Fruit fly (Drosophila melanogaster) whole organism, embryonic: ENCODE results near the gene CG11030.

ENCODE experiments used
- B-H2 ChIP-seq: fragments of 200-800 bp; sonication (Bioruptor generic); optimal IDR thresholded peaks from 2 replicates; lab custom pipeline; 2018; ENCODE audit warnings: missing biosample characterization, mild to moderate bottlenecking, missing genetic modification characterization
- Bdp1 ChIP-seq: fragments of 200-800 bp; sonication (Bioruptor generic); optimal IDR thresholded peaks from 3 replicates; lab custom pipeline; 2016; ENCODE audit warnings: missing biosample characterization, missing genetic modification characterization
- Bgb ChIP-seq: fragments of 200-800 bp; sonication (Bioruptor generic); IDR thresholded peaks from 2 replicates; pipeline ENCODE4 v1.3.6; 2022; ENCODE audit warnings: missing biosample characterization, missing genetic modification characterization; ENCODE audit not compliant: partially characterized antibody
- CG12659 ChIP-seq: fragments of 200-800 bp; sonication (Bioruptor generic); optimal IDR thresholded peaks from 3 replicates; lab custom pipeline; 2017; ENCODE audit warnings: mild to moderate bottlenecking, missing biosample characterization, missing genetic modification reagents, missing genetic modification characterization
- CG13894 ChIP-seq: fragments of 200-800 bp; sonication (Bioruptor generic); optimal IDR thresholded peaks from 3 replicates; lab custom pipeline; 2018; ENCODE audit warnings: missing biosample characterization, mild to moderate bottlenecking, missing genetic modification characterization, moderate library complexity
- CG14710 ChIP-seq: fragments of 200-800 bp; sonication (Bioruptor generic); optimal IDR thresholded peaks from 3 replicates; lab custom pipeline; 2019; ENCODE audit warnings: missing biosample characterization, mild to moderate bottlenecking, missing genetic modification characterization, moderate library complexity
- CG14965 ChIP-seq: fragments of 200-800 bp; sonication (Bioruptor generic); optimal IDR thresholded peaks from 2 replicates; lab custom pipeline; 2016; ENCODE audit warnings: missing biosample characterization, missing genetic modification characterization, borderline replicate concordance
- CG15269 ChIP-seq: fragments of 200-800 bp; sonication (Bioruptor generic); optimal IDR thresholded peaks from 2 replicates; lab custom pipeline; 2018; ENCODE audit warnings: missing biosample characterization, mild to moderate bottlenecking, missing genetic modification characterization, moderate library complexity
- CG17385 ChIP-seq: fragments of 200-800 bp; sonication (Bioruptor generic); optimal IDR thresholded peaks from 3 replicates; lab custom pipeline; 2018; ENCODE audit warnings: missing biosample characterization, mild to moderate bottlenecking, missing genetic modification characterization
- CG17802 ChIP-seq: fragments of 200-800 bp; sonication (Bioruptor generic); optimal IDR thresholded peaks from 2 replicates; lab custom pipeline; 2018; ENCODE audit warnings: missing biosample characterization, mild to moderate bottlenecking, missing genetic modification characterization, moderate library complexity
- CG17912 ChIP-seq: fragments of 200-800 bp; sonication (Bioruptor generic); optimal IDR thresholded peaks from 2 replicates; lab custom pipeline; 2018; ENCODE audit warnings: missing biosample characterization, mild to moderate bottlenecking, missing genetic modification characterization
- CG18764 ChIP-seq: fragments of 200-800 bp; sonication (Bioruptor generic); optimal IDR thresholded peaks from 3 replicates; lab custom pipeline; 2016; ENCODE audit warnings: missing biosample characterization, missing genetic modification characterization
- CG31388 ChIP-seq: fragments of 200-800 bp; sonication (Bioruptor generic); optimal IDR thresholded peaks from 2 replicates; lab custom pipeline; 2016; ENCODE audit warnings: missing biosample characterization, missing genetic modification characterization
- CG42726 ChIP-seq: fragments of 200-800 bp; sonication (Bioruptor generic); IDR thresholded peaks from 2 replicates; pipeline ENCODE4 v1.3.6; 2022; ENCODE audit warnings: missing biosample characterization, missing genetic modification characterization; ENCODE audit not compliant: partially characterized antibody
- CG5180 ChIP-seq: fragments of 200-800 bp; sonication (Bioruptor generic); optimal IDR thresholded peaks from 3 replicates; lab custom pipeline; 2017; ENCODE audit warnings: missing biosample characterization, missing genetic modification characterization, mild to moderate bottlenecking, moderate library complexity, missing genetic modification reagents
- CG5953 ChIP-seq: fragments of 200-800 bp; sonication (Bioruptor generic); IDR thresholded peaks from 2 replicates; pipeline ENCODE4 v1.3.6; 2022; ENCODE audit warnings: missing biosample characterization, missing genetic modification characterization
- CTCF ChIP-seq: fragments of 200-800 bp; sonication (Bioruptor generic); optimal IDR thresholded peaks from 2 replicates; lab custom pipeline; 2017; ENCODE audit warnings: missing biosample characterization, mild to moderate bottlenecking, missing genetic modification characterization, moderate library complexity
- CoRest ChIP-seq: fragments of 200-800 bp; sonication (Bioruptor generic); optimal IDR thresholded peaks from 3 replicates; lab custom pipeline; 2018; ENCODE audit warnings: missing biosample characterization, mild to moderate bottlenecking, missing genetic modification characterization, moderate library complexity
- Dref ChIP-seq: fragments of 200-800 bp; sonication (Bioruptor generic); IDR thresholded peaks from 2 replicates; pipeline ENCODE4 v1.3.6; 2022; ENCODE audit warnings: missing biosample characterization, missing genetic modification characterization
- Drgx ChIP-seq: fragments of 200-800 bp; sonication (Bioruptor generic); IDR thresholded peaks from 2 replicates; pipeline ENCODE4 v1.3.6; 2022; ENCODE audit warnings: missing biosample characterization, missing genetic modification characterization
- HmgZ ChIP-seq: fragments of 200-800 bp; sonication (Bioruptor generic); optimal IDR thresholded peaks from 2 replicates; lab custom pipeline; 2018; ENCODE audit warnings: missing biosample characterization, mild to moderate bottlenecking, missing genetic modification characterization
- Hsf ChIP-seq: fragments of 200-800 bp; sonication (Bioruptor generic); optimal IDR thresholded peaks from 3 replicates; lab custom pipeline; 2016; ENCODE audit warnings: missing biosample characterization, missing genetic modification characterization
- Stat92E ChIP-seq, 3 experiments: fragments of >200 bp in 2 of 3; fragments of 200-800 bp in 1 of 3; sonication (Bioruptor generic) in 1 of 3; optimal IDR thresholded peaks; 2 replicates each; lab custom pipeline; 2017 to 2019; ENCODE audit warnings: missing biosample characterization in 3 of 3, missing genetic modification characterization in 3 of 3, mild to moderate bottlenecking in 1 of 3, moderate library complexity in 1 of 3
- Trl ChIP-seq, 3 experiments: fragments of >200 bp in 2 of 3; fragments of 200-800 bp in 1 of 3; sonication (Bioruptor generic) in 1 of 3; optimal IDR thresholded peaks; 2 replicates in 1 of 3; 3 replicates in 2 of 3; lab custom pipeline; 2016 to 2017; ENCODE audit warnings: missing biosample characterization in 1 of 3, missing genetic modification characterization in 1 of 3
- YL-1 ChIP-seq: fragments of 200-800 bp; sonication (Bioruptor generic); optimal IDR thresholded peaks from 3 replicates; lab custom pipeline; 2017; ENCODE audit warnings: missing biosample characterization, mild to moderate bottlenecking, missing genetic modification characterization
- abd-A ChIP-seq: fragments of 200-800 bp; sonication (Bioruptor generic); optimal IDR thresholded peaks from 3 replicates; lab custom pipeline; 2019; ENCODE audit warnings: missing biosample characterization, mild to moderate bottlenecking, missing genetic modification characterization, moderate library complexity
- ase ChIP-seq: fragments of 200-800 bp; sonication (Bioruptor generic); IDR thresholded peaks from 3 replicates; pipeline ENCODE4 v1.3.6; 2022; ENCODE audit warnings: missing biosample characterization, missing genetic modification characterization
- br ChIP-seq: fragments of >200 bp; optimal IDR thresholded peaks from 2 replicates; lab custom pipeline; 2017
- bsh ChIP-seq, 2 experiments: fragments of 200-800 bp; sonication (Bioruptor generic); optimal IDR thresholded peaks; 2 replicates each; lab custom pipeline; 2017 to 2018; ENCODE audit warnings: mild to moderate bottlenecking in 2 of 2, missing biosample characterization in 2 of 2, missing genetic modification characterization in 2 of 2, moderate library complexity in 1 of 2
- cas ChIP-seq: fragments of 200-800 bp; sonication (Bioruptor generic); IDR thresholded peaks from 2 replicates; pipeline ENCODE4 v1.3.6; 2022; ENCODE audit warnings: missing biosample characterization, missing genetic modification characterization
- corto ChIP-seq: fragments of 200-800 bp; sonication (Bioruptor generic); optimal IDR thresholded peaks from 2 replicates; lab custom pipeline; 2016; ENCODE audit warnings: missing biosample characterization, mild to moderate bottlenecking, missing genetic modification characterization, moderate library complexity
- jing ChIP-seq: fragments of 200-800 bp; sonication (Bioruptor generic); optimal IDR thresholded peaks from 2 replicates; lab custom pipeline; 2018; ENCODE audit warnings: missing biosample characterization, mild to moderate bottlenecking, missing genetic modification characterization
- kah ChIP-seq: fragments of 200-800 bp; sonication (Bioruptor generic); optimal IDR thresholded peaks from 2 replicates; lab custom pipeline; 2018; ENCODE audit warnings: missing biosample characterization, mild to moderate bottlenecking, missing genetic modification characterization
- ken ChIP-seq: fragments of 200-800 bp; sonication (Bioruptor generic); IDR thresholded peaks from 3 replicates; pipeline ENCODE4 v1.3.6; 2022; ENCODE audit warnings: missing biosample characterization, missing genetic modification characterization
- lbe ChIP-seq: fragments of 200-800 bp; sonication (Bioruptor generic); optimal IDR thresholded peaks from 2 replicates; lab custom pipeline; 2016; ENCODE audit warnings: missing biosample characterization, mild to moderate bottlenecking, missing genetic modification characterization
- lola ChIP-seq, 3 experiments: fragments of >200 bp in 2 of 3; fragments of 200-800 bp in 1 of 3; sonication (Bioruptor generic) in 1 of 3; optimal IDR thresholded peaks; 2 replicates each; lab custom pipeline; 2017 to 2019; ENCODE audit warnings: missing biosample characterization in 3 of 3, missing genetic modification characterization in 3 of 3, mild to moderate bottlenecking in 1 of 3, moderate library complexity in 1 of 3
- pfk ChIP-seq: fragments of 200-800 bp; sonication (Bioruptor generic); optimal IDR thresholded peaks from 2 replicates; lab custom pipeline; 2018; ENCODE audit warnings: missing biosample characterization, mild to moderate bottlenecking, missing genetic modification characterization, moderate library complexity
- pita ChIP-seq: fragments of 200-800 bp; sonication (Bioruptor generic); optimal IDR thresholded peaks from 2 replicates; lab custom pipeline; 2017; ENCODE audit warnings: missing biosample characterization, mild to moderate bottlenecking, missing genetic modification characterization
- prd ChIP-seq, 3 experiments: fragments of >200 bp in 2 of 3; fragments of 200-800 bp in 1 of 3; sonication (Bioruptor generic) in 1 of 3; optimal IDR thresholded peaks in 2 of 3; IDR thresholded peaks in 1 of 3; 2 replicates in 2 of 3; 3 replicates in 1 of 3; pipeline versions ENCODE4 v1.3.6 to Lab custom; 2017 to 2022; ENCODE audit warnings: missing biosample characterization in 1 of 3, missing genetic modification characterization in 1 of 3
- pros ChIP-seq: fragments of 200-800 bp; sonication (Bioruptor generic); optimal IDR thresholded peaks from 3 replicates; lab custom pipeline; 2019; ENCODE audit warnings: missing biosample characterization, mild to moderate bottlenecking, missing genetic modification characterization, moderate library complexity
- psq ChIP-seq: fragments of 200-800 bp; sonication (Bioruptor generic); optimal IDR thresholded peaks from 2 replicates; lab custom pipeline; 2017; ENCODE audit warnings: missing biosample characterization, missing genetic modification characterization
- so ChIP-seq: fragments of 200-800 bp; sonication (Bioruptor generic); IDR thresholded peaks from 3 replicates; pipeline ENCODE4 v1.3.6; 2022; ENCODE audit warnings: missing biosample characterization, missing genetic modification characterization
- stwl ChIP-seq: fragments of 200-800 bp; sonication (Bioruptor generic); optimal IDR thresholded peaks from 3 replicates; lab custom pipeline; 2018; ENCODE audit warnings: missing biosample characterization, mild to moderate bottlenecking, missing genetic modification characterization, moderate library complexity
- unpg ChIP-seq: fragments of 200-800 bp; sonication (Bioruptor generic); optimal IDR thresholded peaks from 3 replicates; lab custom pipeline; 2018; ENCODE audit warnings: missing biosample characterization, mild to moderate bottlenecking, missing genetic modification characterization, moderate library complexity
- yki ChIP-seq: fragments of >200 bp; optimal IDR thresholded peaks from 3 replicates; lab custom pipeline; 2018
- zf30C ChIP-seq: fragments of 200-800 bp; sonication (Bioruptor generic); optimal IDR thresholded peaks from 3 replicates; lab custom pipeline; 2018; ENCODE audit warnings: missing biosample characterization, mild to moderate bottlenecking, missing genetic modification characterization

Gene CG11030

dm6 chr2L:5799435-5800387 is 75.3 kb downstream of the CG11030 start, which contains the start of gene CG9171 (continued):
- TF ChIP-seq Bgb (peak; percentile 63; the same call in 1 of the 2 replicates), CG14965 (no peak), pita (GFP tag; lab: Kevin White, UChicago) (peak; percentile 88), B-H2 (GFP tag; lab: Kevin White, UChicago) (peak; percentile 45), CG31388 (GFP tag; lab: Kevin White, UChicago) (no peak), CG17912 (GFP tag; lab: Kevin White, UChicago) (no peak), psq (peak; percentile 67), cas (GFP tag; lab: Robert Waterston, UW) (no peak), CG12659 (GFP tag; lab: Kevin White, UChicago) (peak; percentile 78), CG18764 (no peak), pfk (GFP tag; lab: Kevin White, UChicago) (peak; percentile 40), ken (GFP tag; lab: Robert Waterston, UW) (peak; percentile 23; the same call in 2 of the 3 replicates), CG13894 (peak; percentile 79), CG17385 (GFP tag; lab: Kevin White, UChicago) (peak; percentile 10), corto (GFP tag; lab: Kevin White, UChicago) (no peak), Trl (optimal IDR thresholded peaks at IDR 0.05; lab: Kevin White, UChicago) (peak; percentile 79 to 85), Trl (GFP tag; optimal IDR thresholded peaks at IDR 0.05; lab: Kevin White, UChicago) (peak; percentile 54), HmgZ (tag; lab: Kevin White, UChicago) (peak; percentile 35), CG15269 (tag; lab: Kevin White, UChicago) (peak; percentile 13), CG5180 (peak; percentile 19), lbe (no peak), kah (GFP tag; lab: Kevin White, UChicago) (peak; percentile 45), so (GFP tag; lab: Robert Waterston, UW) (peak; percentile 31; the same call in 1 of the 3 replicates), CTCF (GFP tag; lab: Kevin White, UChicago) (peak; percentile 59), bsh (GFP tag; optimal IDR thresholded peaks at IDR 0.05; lab: Kevin White, UChicago) (peak; percentile 17 to 29), CoRest (tag; lab: Kevin White, UChicago) (peak; percentile 50), Bdp1 (GFP tag; lab: Kevin White, UChicago) (peak; percentile 16), stwl (tag; lab: Kevin White, UChicago) (peak; percentile 70), Drgx (peak; percentile 32; the same call in 1 of the 2 replicates), br (lab: Kevin White, UChicago) (no peak), unpg (GFP tag; lab: Kevin White, UChicago) (peak; percentile 9), zf30C (GFP tag; lab: Kevin White, UChicago) (peak; percentile 82), jing (GFP tag; lab: Kevin White, UChicago) (no peak), CG14710 (tag; lab: Kevin White, UChicago) (peak; percentile 73), lola (GFP tag; optimal IDR thresholded peaks at IDR 0.05; lab: Kevin White, UChicago) (peak in 1 of 3 experiments; percentile 96), CG17802 (tag; lab: Kevin White, UChicago) (peak; percentile 90), CG42726 (peak; percentile 65), yki (lab: Kevin White, UChicago) (peak; percentile 44), YL-1 (GFP tag; lab: Kevin White, UChicago) (peak; percentile 56), pros (GFP tag; lab: Kevin White, UChicago) (peak; percentile 44), CG5953 (peak; percentile 37; the same call in 1 of the 2 replicates), prd (optimal IDR thresholded peaks at IDR 0.05; lab: Kevin White, UChicago) (no peak), prd (GFP tag; IDR thresholded peaks at IDR 0.05; lab: Robert Waterston, UW) (peak; percentile 39), Hsf (GFP tag; lab: Kevin White, UChicago) (peak; percentile 3), Dref (peak; percentile 66), ase (GFP tag; lab: Robert Waterston, UW) (0 out of 3 replicates have a peak, but pooled peaks have one; percentile 27), abd-A (peak; percentile 58), Stat92E (GFP tag; optimal IDR thresholded peaks at IDR 0.05; lab: Kevin White, UChicago) (peak in 1 of 3 experiments; percentile 4)
